Fruit fly (Drosophila melanogaster) whole organism, embryonic: ENCODE results near the gene slf.

Experiments used
- Aef1 ChIP-seq: fragments of 200-800 bp; sonication (Bioruptor generic); IDR thresholded peaks from 3 replicates; pipeline ENCODE4 v1.3.6; 2022; ENCODE audit warnings: missing biosample characterization, missing genetic modification characterization
- Asciz ChIP-seq: fragments of 200-800 bp; sonication (Bioruptor generic); optimal IDR thresholded peaks from 2 replicates; lab custom pipeline; 2017; ENCODE audit warnings: missing biosample characterization, mild to moderate bottlenecking, missing genetic modification characterization, missing genetic modification reagents
- CG14710 ChIP-seq: fragments of 200-800 bp; sonication (Bioruptor generic); optimal IDR thresholded peaks from 3 replicates; lab custom pipeline; 2019; ENCODE audit warnings: missing biosample characterization, mild to moderate bottlenecking, missing genetic modification characterization, moderate library complexity
- CG15073 ChIP-seq: fragments of 200-800 bp; sonication (Bioruptor generic); optimal IDR thresholded peaks from 2 replicates; lab custom pipeline; 2016; ENCODE audit warnings: missing biosample characterization, missing genetic modification characterization
- CG1647 ChIP-seq: fragments of 200-800 bp; sonication (Bioruptor generic); optimal IDR thresholded peaks from 3 replicates; lab custom pipeline; 2016; ENCODE audit warnings: missing biosample characterization, missing genetic modification characterization
- CG18764 ChIP-seq: fragments of 200-800 bp; sonication (Bioruptor generic); optimal IDR thresholded peaks from 3 replicates; lab custom pipeline; 2016; ENCODE audit warnings: missing biosample characterization, missing genetic modification characterization
- CG2199 ChIP-seq: fragments of 200-800 bp; sonication (Bioruptor generic); IDR thresholded peaks from 3 replicates; pipeline ENCODE4 v1.3.6; 2022; ENCODE audit warnings: missing biosample characterization, missing genetic modification characterization
- CG31388 ChIP-seq: fragments of 200-800 bp; sonication (Bioruptor generic); optimal IDR thresholded peaks from 2 replicates; lab custom pipeline; 2016; ENCODE audit warnings: missing biosample characterization, missing genetic modification characterization
- CG32767 ChIP-seq: fragments of 200-800 bp; sonication (Bioruptor generic); IDR thresholded peaks from 2 replicates; pipeline ENCODE4 v1.3.6; 2022; ENCODE audit warnings: missing biosample characterization, missing genetic modification characterization
- CG33557 ChIP-seq: fragments of 200-800 bp; sonication (Bioruptor generic); optimal IDR thresholded peaks from 2 replicates; lab custom pipeline; 2019; ENCODE audit warnings: missing biosample characterization, mild to moderate bottlenecking, missing genetic modification characterization, moderate library complexity
- CG34376 ChIP-seq: fragments of 200-800 bp; sonication (Bioruptor generic); optimal IDR thresholded peaks from 2 replicates; lab custom pipeline; 2018; ENCODE audit warnings: missing biosample characterization, mild to moderate bottlenecking, missing genetic modification characterization
- CG3847 ChIP-seq: fragments of 200-800 bp; sonication (Bioruptor generic); IDR thresholded peaks from 2 replicates; pipeline ENCODE4 v1.3.6; 2022; ENCODE audit warnings: missing biosample characterization, missing genetic modification characterization
- CG42726 ChIP-seq: fragments of 200-800 bp; sonication (Bioruptor generic); IDR thresholded peaks from 2 replicates; pipeline ENCODE4 v1.3.6; 2022; ENCODE audit warnings: missing biosample characterization, missing genetic modification characterization; ENCODE audit not compliant: partially characterized antibody
- CG4707 ChIP-seq: fragments of 200-800 bp; sonication (Bioruptor generic); optimal IDR thresholded peaks from 2 replicates; lab custom pipeline; 2018; ENCODE audit warnings: missing biosample characterization, mild to moderate bottlenecking, missing genetic modification characterization, moderate library complexity
- CG4854 ChIP-seq: fragments of 200-800 bp; sonication (Bioruptor generic); optimal IDR thresholded peaks from 2 replicates; lab custom pipeline; 2016; ENCODE audit warnings: missing biosample characterization, missing genetic modification characterization, inconsistent platforms
- CG6683 ChIP-seq: fragments of 200-800 bp; sonication (Bioruptor generic); optimal IDR thresholded peaks from 2 replicates; lab custom pipeline; 2017; ENCODE audit warnings: missing biosample characterization, mild to moderate bottlenecking, missing genetic modification characterization, missing genetic modification reagents
- CG8281 ChIP-seq: fragments of 200-800 bp; sonication (Bioruptor generic); optimal IDR thresholded peaks from 2 replicates; lab custom pipeline; 2018; ENCODE audit warnings: missing biosample characterization, mild to moderate bottlenecking, missing genetic modification characterization, moderate library complexity
- CG8290 ChIP-seq, 3 experiments: fragments of 200-800 bp; sonication (Bioruptor generic); optimal IDR thresholded peaks; 2 replicates each; lab custom pipeline; 2016 to 2019; ENCODE audit warnings: missing biosample characterization in 3 of 3, missing genetic modification characterization in 3 of 3, mild to moderate bottlenecking in 2 of 3, moderate library complexity in 1 of 3
- CG9437 ChIP-seq: fragments of 200-800 bp; sonication (Bioruptor generic); optimal IDR thresholded peaks from 2 replicates; lab custom pipeline; 2018; ENCODE audit warnings: missing biosample characterization, mild to moderate bottlenecking, missing genetic modification characterization
- CG9727 ChIP-seq: fragments of 200-800 bp; sonication (Bioruptor generic); optimal IDR thresholded peaks from 3 replicates; lab custom pipeline; 2017; ENCODE audit warnings: missing biosample characterization, mild to moderate bottlenecking, missing genetic modification characterization
- CG9876 ChIP-seq: fragments of 200-800 bp; sonication (Bioruptor generic); optimal IDR thresholded peaks from 2 replicates; lab custom pipeline; 2016; ENCODE audit warnings: missing biosample characterization, missing genetic modification characterization
- CrebB ChIP-seq: fragments of 200-800 bp; sonication (Bioruptor generic); optimal IDR thresholded peaks from 3 replicates; lab custom pipeline; 2018; ENCODE audit warnings: missing biosample characterization, mild to moderate bottlenecking, missing genetic modification characterization
- Drgx ChIP-seq: fragments of 200-800 bp; sonication (Bioruptor generic); IDR thresholded peaks from 2 replicates; pipeline ENCODE4 v1.3.6; 2022; ENCODE audit warnings: missing biosample characterization, missing genetic modification characterization
- HLH3B ChIP-seq: fragments of 200-800 bp; sonication (Bioruptor generic); IDR thresholded peaks from 2 replicates; pipeline ENCODE4 v1.3.6; 2022; ENCODE audit warnings: missing biosample characterization, missing genetic modification characterization
- HmgZ ChIP-seq: fragments of 200-800 bp; sonication (Bioruptor generic); optimal IDR thresholded peaks from 2 replicates; lab custom pipeline; 2018; ENCODE audit warnings: missing biosample characterization, mild to moderate bottlenecking, missing genetic modification characterization
- MBD-R2 ChIP-seq: fragments of 200-800 bp; sonication (Bioruptor generic); IDR thresholded peaks from 2 replicates; pipeline ENCODE4 v1.3.6; 2022; ENCODE audit warnings: missing biosample characterization, missing genetic modification characterization
- Mes4 ChIP-seq: fragments of 200-800 bp; sonication (Bioruptor generic); optimal IDR thresholded peaks from 2 replicates; lab custom pipeline; 2016; ENCODE audit warnings: missing biosample characterization, missing genetic modification characterization
- Mrtf ChIP-seq: fragments of 200-800 bp; sonication (Bioruptor generic); IDR thresholded peaks from 3 replicates; pipeline ENCODE4 v1.3.6; 2022; ENCODE audit warnings: missing biosample characterization, missing genetic modification characterization
- NC2β ChIP-seq: fragments of 200-800 bp; sonication (Bioruptor generic); optimal IDR thresholded peaks from 2 replicates; lab custom pipeline; 2016; ENCODE audit warnings: missing biosample characterization, missing genetic modification characterization
- Taf1 ChIP-seq: fragments of 200-800 bp; sonication (Bioruptor generic); IDR thresholded peaks from 2 replicates; pipeline ENCODE4 v1.3.6; 2022; ENCODE audit warnings: missing biosample characterization, missing genetic modification characterization
- Vsx1 ChIP-seq: fragments of 200-800 bp; sonication (Bioruptor generic); optimal IDR thresholded peaks from 2 replicates; lab custom pipeline; 2017; ENCODE audit warnings: missing biosample characterization, mild to moderate bottlenecking, missing genetic modification characterization, missing genetic modification reagents
- ac ChIP-seq: fragments of 200-800 bp; sonication (Bioruptor generic); optimal IDR thresholded peaks from 3 replicates; lab custom pipeline; 2017; ENCODE audit warnings: missing biosample characterization, mild to moderate bottlenecking, missing genetic modification characterization
- ara ChIP-seq: fragments of 200-800 bp; sonication (Bioruptor generic); IDR thresholded peaks from 2 replicates; pipeline ENCODE4 v1.3.6; 2022; ENCODE audit warnings: missing biosample characterization, missing genetic modification characterization
- caup ChIP-seq: fragments of 200-800 bp; sonication (Bioruptor generic); optimal IDR thresholded peaks from 3 replicates; lab custom pipeline; 2017; ENCODE audit warnings: missing biosample characterization, mild to moderate bottlenecking, missing genetic modification characterization, moderate library complexity; ENCODE audit not compliant: severe bottlenecking
- croc ChIP-seq: fragments of 200-800 bp; sonication (Bioruptor generic); conservative IDR thresholded peaks from 3 replicates; pipeline ENCODE4 v1.3.6; 2022; ENCODE audit warnings: missing biosample characterization, missing genetic modification characterization
- dimm ChIP-seq: fragments of 200-800 bp; sonication (Bioruptor generic); IDR thresholded peaks from 2 replicates; pipeline ENCODE4 v1.3.6; 2022; ENCODE audit warnings: missing biosample characterization, missing genetic modification characterization
- emc ChIP-seq: fragments of 200-800 bp; sonication (Bioruptor generic); optimal IDR thresholded peaks from 2 replicates; lab custom pipeline; 2016; ENCODE audit warnings: missing biosample characterization, missing genetic modification characterization
- fd96Cb ChIP-seq: fragments of 200-800 bp; sonication (Bioruptor generic); optimal IDR thresholded peaks from 2 replicates; lab custom pipeline; 2018; ENCODE audit warnings: missing biosample characterization, mild to moderate bottlenecking, missing genetic modification characterization, moderate library complexity
- ftz-f1 ChIP-seq: fragments of 200-800 bp; sonication (Bioruptor generic); optimal IDR thresholded peaks from 2 replicates; lab custom pipeline; 2016; ENCODE audit warnings: missing biosample characterization, missing genetic modification characterization
- h ChIP-seq: fragments of >200 bp; optimal IDR thresholded peaks from 2 replicates; lab custom pipeline; 2017
- knrl ChIP-seq: fragments of 200-800 bp; sonication (Bioruptor generic); IDR thresholded peaks from 3 replicates; pipeline ENCODE4 v1.3.6; 2022; ENCODE audit warnings: missing biosample characterization, missing genetic modification characterization; ENCODE audit not compliant: partially characterized antibody
- oc ChIP-seq: fragments of 200-800 bp; sonication (Bioruptor generic); optimal IDR thresholded peaks from 2 replicates; lab custom pipeline; 2018; ENCODE audit warnings: missing biosample characterization, mild to moderate bottlenecking, missing genetic modification characterization, moderate library complexity
- odd ChIP-seq: fragments of 200-800 bp; sonication (Bioruptor generic); optimal IDR thresholded peaks from 2 replicates; lab custom pipeline; 2017; ENCODE audit warnings: missing biosample characterization, mild to moderate bottlenecking, missing genetic modification characterization
- p53 ChIP-seq: fragments of 200-800 bp; sonication (Bioruptor generic); optimal IDR thresholded peaks from 2 replicates; lab custom pipeline; 2016; ENCODE audit warnings: missing biosample characterization, missing genetic modification characterization
- pho ChIP-seq: fragments of 200-800 bp; sonication (Bioruptor generic); optimal IDR thresholded peaks from 2 replicates; lab custom pipeline; 2016; ENCODE audit warnings: missing biosample characterization, missing genetic modification characterization
- ranshi ChIP-seq: fragments of 200-800 bp; sonication (Bioruptor generic); IDR thresholded peaks from 2 replicates; pipeline ENCODE4 v1.3.6; 2022; ENCODE audit warnings: missing biosample characterization, missing genetic modification characterization
- stwl ChIP-seq: fragments of 200-800 bp; sonication (Bioruptor generic); optimal IDR thresholded peaks from 3 replicates; lab custom pipeline; 2018; ENCODE audit warnings: missing biosample characterization, mild to moderate bottlenecking, missing genetic modification characterization, moderate library complexity
- tap ChIP-seq: fragments of 200-800 bp; optimal IDR thresholded peaks from 3 replicates; lab custom pipeline; 2019; ENCODE audit warnings: missing biosample characterization, mild to moderate bottlenecking, missing genetic modification characterization, moderate library complexity
- tx ChIP-seq: fragments of 200-800 bp; sonication (Bioruptor generic); optimal IDR thresholded peaks from 2 replicates; lab custom pipeline; 2016; ENCODE audit warnings: missing biosample characterization, missing genetic modification characterization
- wdn ChIP-seq: fragments of 200-800 bp; sonication (Bioruptor generic); IDR thresholded peaks from 2 replicates; pipeline ENCODE4 v1.3.6; 2022; ENCODE audit warnings: missing biosample characterization, missing genetic modification characterization

Gene slf

dm6 chr2L:4837772-4838397, 36.2 kb upstream of the slf start, which contains the start of the genes tank and CG12194 (continued):
- TF ChIP-seq CG42726 (GFP tag; lab: Robert Waterston, UW) (peak; percentile 69), tap (tag; lab: Kevin White, UChicago) (peak; percentile 98), CG15073 (peak; percentile 90), dimm (GFP tag; lab: Robert Waterston, UW) (peak; percentile 98), emc (GFP tag; lab: Kevin White, UChicago) (peak; percentile 98), CG32767 (GFP tag; lab: Robert Waterston, UW) (peak; percentile 99), CG9727 (peak; percentile 99), MBD-R2 (GFP tag; lab: Robert Waterston, UW) (peak; percentile 99), stwl (peak; percentile 84), knrl (GFP tag; lab: Robert Waterston, UW) (peak; percentile 84), CG33557 (peak; percentile 82), oc (tag; lab: Kevin White, UChicago) (peak; percentile 99), pho (peak; percentile 99), CG34376 (GFP tag; lab: Kevin White, UChicago) (peak; percentile 82), HmgZ (tag; lab: Kevin White, UChicago) (peak; percentile 99), Asciz (peak; percentile 99), CG18764 (peak; percentile 98), CG9876 (GFP tag; lab: Kevin White, UChicago) (peak; percentile 98), ftz-f1 (peak; percentile 90), Vsx1 (GFP tag; lab: Kevin White, UChicago) (peak; percentile 97), odd (GFP tag; lab: Kevin White, UChicago) (peak; percentile 96), p53 (GFP tag; lab: Kevin White, UChicago) (peak; percentile 97), CG2199 (GFP tag; lab: Robert Waterston, UW) (peak; percentile 100), NC2β (peak; percentile 99), croc (GFP tag; lab: Robert Waterston, UW) (peak; percentile 99), Aef1 (peak; percentile 99), CG4854 (GFP tag; lab: Kevin White, UChicago) (peak; percentile 99), ac (GFP tag; lab: Kevin White, UChicago) (peak; percentile 95), Mrtf (peak; percentile 99), Mes4 (GFP tag; lab: Kevin White, UChicago) (peak; percentile 99), CG3847 (peak; percentile 99), CG9437 (GFP tag; lab: Kevin White, UChicago) (peak; percentile 99), Drgx (GFP tag; lab: Robert Waterston, UW) (peak; percentile 100), CG6683 (GFP tag; lab: Kevin White, UChicago) (peak; percentile 94), CG1647 (GFP tag; lab: Kevin White, UChicago) (peak; percentile 99), wdn (GFP tag; lab: Robert Waterston, UW) (peak; percentile 99), Taf1 (GFP tag; lab: Robert Waterston, UW) (peak; percentile 97), CG8290 (GFP tag; optimal IDR thresholded peaks at IDR 0.05; lab: Kevin White, UChicago) (peak; percentile 97), CG8290 (tag; optimal IDR thresholded peaks at IDR 0.05; lab: Kevin White, UChicago) (peak; percentile 89 to 100), tx (GFP tag; lab: Kevin White, UChicago) (peak; percentile 99), fd96Cb (tag; lab: Kevin White, UChicago) (peak; percentile 99), ara (GFP tag; lab: Robert Waterston, UW) (peak; percentile 99), CG4707 (GFP tag; lab: Kevin White, UChicago) (peak; percentile 96), CG14710 (tag; lab: Kevin White, UChicago) (peak; percentile 97), CrebB (tag; lab: Kevin White, UChicago) (peak; percentile 98), HLH3B (GFP tag; lab: Robert Waterston, UW) (peak; percentile 99), caup (peak; percentile 99), CG8281 (tag; lab: Kevin White, UChicago) (peak; percentile 90), h (lab: Kevin White, UChicago) (no peak), CG31388 (GFP tag; lab: Kevin White, UChicago) (peak; percentile 98), ranshi (GFP tag; lab: Robert Waterston, UW) (peak; percentile 99)
